7 worm cellular contexts compared by ENCODE assay signal in genomic region chrII:11724362-11724761, ce11.
TF ChIP-seq lines count a peak whose summit lies in the region.

No protein-coding gene starts in this region.

TF ChIP-seq in whole organism, L1 larva, 84 proteins besides CTCF, POLR2A, EP300 and RAD21 (continues in another document):
- TF ChIP-seq efl-1 (optimal IDR thresholded peaks at IDR 0.05; lab: Kevin White, UChicago): peak; percentile 27 to 38
- peak in 1 of 2 experiments; percentile 43 for TF ChIP-seq efl-1 (GFP tag; optimal IDR thresholded peaks at IDR 0.05 in 1 of 2; lab: Kevin White, UChicago)
- peak; percentile 44 for TF ChIP-seq xbp-1 (tag; optimal IDR thresholded peaks at IDR 0.05; lab: Kevin White, UChicago)
- no peak for TF ChIP-seq pag-3 (tag; optimal IDR thresholded peaks at IDR 0.05; lab: Kevin White, UChicago; ENCODE audit: borderline replicate concordance, insufficient read depth)
- TF ChIP-seq blmp-1 (tag; optimal IDR thresholded peaks at IDR 0.05; lab: Kevin White, UChicago): peak; percentile 59
- peak in 1 of 3 experiments; percentile 41 for TF ChIP-seq ceh-82 (tag; optimal IDR thresholded peaks at IDR 0.05; lab: Kevin White, UChicago)
- no peak for TF ChIP-seq ets-5 (GFP tag; IDR thresholded peaks at IDR 0.05; lab: Robert Waterston, UW)
- TF ChIP-seq hlh-17 (GFP tag; optimal IDR thresholded peaks at IDR 0.05; lab: Kevin White, UChicago; ENCODE audit: borderline replicate concordance): no peak
- TF ChIP-seq mep-1 (tag; optimal IDR thresholded peaks at IDR 0.05; lab: Kevin White, UChicago): peak; percentile 48
- TF ChIP-seq pax-3 (tag; optimal IDR thresholded peaks at IDR 0.05; lab: Kevin White, UChicago): no peak
- TF ChIP-seq C04F5.9 (tag; optimal IDR thresholded peaks at IDR 0.05; lab: Kevin White, UChicago): no peak
- no peak for TF ChIP-seq pqm-1 (tag; optimal IDR thresholded peaks at IDR 0.05; lab: Kevin White, UChicago)

TF ChIP-seq in whole organism, L2 larva, 48 proteins besides CTCF, POLR2A, EP300 and RAD21 (continues in another document):
- TF ChIP-seq aly-2 (tag; optimal IDR thresholded peaks at IDR 0.05; lab: Kevin White, UChicago) (no peak), alr-1 (tag; optimal IDR thresholded peaks at IDR 0.05; lab: Kevin White, UChicago) (no peak), ztf-4 (tag; optimal IDR thresholded peaks at IDR 0.05; lab: Kevin White, UChicago) (no peak), peb-1 (tag; optimal IDR thresholded peaks at IDR 0.05; lab: Kevin White, UChicago) (no peak), nhr-23 (tag; optimal IDR thresholded peaks at IDR 0.05; lab: Kevin White, UChicago) (no peak), elt-3 (tag; optimal IDR thresholded peaks at IDR 0.05; lab: Kevin White, UChicago) (no peak), ceh-16 (tag; optimal IDR thresholded peaks at IDR 0.05; lab: Kevin White, UChicago) (no peak), snpc-4 (tag; optimal IDR thresholded peaks at IDR 0.05; lab: Kevin White, UChicago) (no peak), ceh-82 (tag; optimal IDR thresholded peaks at IDR 0.05; lab: Kevin White, UChicago) (no peak), sem-4 (tag; optimal IDR thresholded peaks at IDR 0.05; lab: Kevin White, UChicago) (peak; percentile 65), ztf-11 (tag; optimal IDR thresholded peaks at IDR 0.05; lab: Kevin White, UChicago) (no peak), ZK546.5 (tag; optimal IDR thresholded peaks at IDR 0.05; lab: Kevin White, UChicago) (no peak), zag-1 (tag; optimal IDR thresholded peaks at IDR 0.05; lab: Kevin White, UChicago) (peak; percentile 55), nhr-12 (tag; optimal IDR thresholded peaks at IDR 0.05; lab: Kevin White, UChicago) (no peak)

TF ChIP-seq in whole organism, L3 larva, 47 proteins besides CTCF, POLR2A, EP300 and RAD21:
- TF ChIP-seq hmg-11 (tag; optimal IDR thresholded peaks at IDR 0.05; lab: Kevin White, UChicago) (peak; percentile 26), lin-39 (tag; optimal IDR thresholded peaks at IDR 0.05; lab: Kevin White, UChicago) (peak; percentile 75), pha-4 (tag; optimal IDR thresholded peaks at IDR 0.05; lab: Kevin White, UChicago) (peak; percentile 15), lsy-12 (tag; optimal IDR thresholded peaks at IDR 0.05; lab: Kevin White, UChicago) (no peak), fos-1 (tag; optimal IDR thresholded peaks at IDR 0.05; lab: Kevin White, UChicago) (no peak), lin-15B (tag; optimal IDR thresholded peaks at IDR 0.05; lab: Kevin White, UChicago) (peak; percentile 20), nfya-1 (tag; optimal IDR thresholded peaks at IDR 0.05; lab: Kevin White, UChicago; ENCODE audit: insufficient read depth) (peak; percentile 68), fkh-10 (GFP tag; optimal IDR thresholded peaks at IDR 0.05; lab: Kevin White, UChicago) (peak; percentile 51)
TF ChIP-seq in whole organism, L3 larva: peak in this region for 6.

TF ChIP-seq in whole organism, L4 larva, 104 proteins besides CTCF, POLR2A, EP300 and RAD21 (continues in another document):
- TF ChIP-seq mes-2 (tag; optimal IDR thresholded peaks at IDR 0.05; lab: Kevin White, UChicago; ENCODE audit: poor library complexity, severe bottlenecking) (peak; percentile 18), mxl-2 (GFP tag; conservative IDR thresholded peaks at IDR 0.05; lab: Robert Waterston, UW) (no peak), ceh-62 (tag; optimal IDR thresholded peaks at IDR 0.05; lab: Kevin White, UChicago) (no peak), mdt-29 (GFP tag; IDR thresholded peaks at IDR 0.05; lab: Robert Waterston, UW) (no peak), cey-2 (tag; optimal IDR thresholded peaks at IDR 0.05; lab: Kevin White, UChicago; ENCODE audit: borderline replicate concordance, insufficient read depth) (no peak), hif-1 (tag; optimal IDR thresholded peaks at IDR 0.05; lab: Kevin White, UChicago) (peak; percentile 78 to 99), sdz-12 (GFP tag; optimal IDR thresholded peaks at IDR 0.05; lab: Kevin White, UChicago) (no peak), ceh-44 (GFP tag; IDR thresholded peaks at IDR 0.05; lab: Robert Waterston, UW) (no peak), nhr-42 (GFP tag; IDR thresholded peaks at IDR 0.05; lab: Robert Waterston, UW) (no peak), tra-1 (GFP tag; IDR thresholded peaks at IDR 0.05; lab: Robert Waterston, UW) (no peak), vab-7 (GFP tag; IDR thresholded peaks at IDR 0.05; lab: Robert Waterston, UW) (no peak), egl-27 (tag; optimal IDR thresholded peaks at IDR 0.05; lab: Kevin White, UChicago) (no peak), spr-1 (tag; optimal IDR thresholded peaks at IDR 0.05; lab: Kevin White, UChicago) (peak; percentile 45), daf-19 (GFP tag; conservative IDR thresholded peaks at IDR 0.05; lab: Robert Waterston, UW) (no peak), fos-1 (tag; optimal IDR thresholded peaks at IDR 0.05; lab: Kevin White, UChicago) (no peak)

TF ChIP-seq in whole organism, late embryonic, 69 proteins besides CTCF, POLR2A, EP300 and RAD21:
- TF ChIP-seq nfya-1 (tag; optimal IDR thresholded peaks at IDR 0.05; lab: Kevin White, UChicago): peak; percentile 17
- TF ChIP-seq ceh-31 (tag; optimal IDR thresholded peaks at IDR 0.05; lab: Kevin White, UChicago): peak; percentile 34
- peak; percentile 86 for TF ChIP-seq unc-42 (tag; optimal IDR thresholded peaks at IDR 0.05; lab: Kevin White, UChicago)
- peak; percentile 33 for TF ChIP-seq ceh-18 (tag; optimal IDR thresholded peaks at IDR 0.05; lab: Kevin White, UChicago)
- TF ChIP-seq K02D7.2 (tag; optimal IDR thresholded peaks at IDR 0.05; lab: Kevin White, UChicago): no peak
- TF ChIP-seq unc-55 (GFP tag; optimal IDR thresholded peaks at IDR 0.05; lab: Kevin White, UChicago): peak; percentile 29

TF ChIP-seq in whole organism, mixed stage, embryonic, 35 proteins besides CTCF, POLR2A, EP300 and RAD21:
- no peak for TF ChIP-seq ceh-43 (GFP tag; optimal IDR thresholded peaks at IDR 0.05; lab: Kevin White, UChicago)
- TF ChIP-seq sptf-1 (tag; optimal IDR thresholded peaks at IDR 0.05; lab: Kevin White, UChicago): no peak
- TF ChIP-seq ceh-39 (tag; optimal IDR thresholded peaks at IDR 0.05; lab: Kevin White, UChicago): no peak
- peak; percentile 74 for TF ChIP-seq hlh-1 (tag; optimal IDR thresholded peaks at IDR 0.05; lab: Kevin White, UChicago)
- no peak for TF ChIP-seq unc-62 (GFP tag; optimal IDR thresholded peaks at IDR 0.05; lab: Kevin White, UChicago)
- peak; percentile 25 for TF ChIP-seq unc-120 (tag; optimal IDR thresholded peaks at IDR 0.05; lab: Kevin White, UChicago; ENCODE audit: poor library complexity, severe bottlenecking)
- no peak for TF ChIP-seq blmp-1 (tag; optimal IDR thresholded peaks at IDR 0.05; lab: Kevin White, UChicago)
- TF ChIP-seq ces-1 (GFP tag; optimal IDR thresholded peaks at IDR 0.05; lab: Kevin White, UChicago): peak; percentile 85

TF ChIP-seq in whole organism, young adult, 124 proteins besides CTCF, POLR2A, EP300 and RAD21:
- no peak for TF ChIP-seq F23B12.7 (tag; optimal IDR thresholded peaks at IDR 0.05; lab: Kevin White, UChicago; ENCODE audit: insufficient read depth)
- TF ChIP-seq lin-40 (tag; optimal IDR thresholded peaks at IDR 0.05; lab: Kevin White, UChicago): peak; percentile 34
- TF ChIP-seq snpc-1.1 (tag; optimal IDR thresholded peaks at IDR 0.05; lab: Kevin White, UChicago; ENCODE audit: insufficient read depth): no peak
- TF ChIP-seq efl-1 (GFP tag; optimal IDR thresholded peaks at IDR 0.05; lab: Kevin White, UChicago): peak; percentile 29
- TF ChIP-seq tbx-9 (tag; optimal IDR thresholded peaks at IDR 0.05; lab: Kevin White, UChicago; ENCODE audit: borderline replicate concordance): no peak
- no peak for TF ChIP-seq cebp-1 (GFP tag; IDR thresholded peaks at IDR 0.05; lab: Robert Waterston, UW)
- peak; percentile 33 for TF ChIP-seq cebp-1 (tag; optimal IDR thresholded peaks at IDR 0.05; lab: Kevin White, UChicago)
- no peak for TF ChIP-seq hrde-1 (tag; optimal IDR thresholded peaks at IDR 0.05; lab: Kevin White, UChicago; ENCODE audit: borderline replicate concordance)
- TF ChIP-seq lsl-1 (GFP tag; optimal IDR thresholded peaks at IDR 0.05; lab: Kevin White, UChicago): no peak
- no peak for TF ChIP-seq bed-1 (GFP tag; IDR thresholded peaks at IDR 0.05; lab: Robert Waterston, UW)
- no peak for TF ChIP-seq mcd-1 (GFP tag; IDR thresholded peaks at IDR 0.05; lab: Robert Waterston, UW)
- 0 out of 2 replicates have a peak, but pooled peaks have one; percentile 40 for TF ChIP-seq zfh-2 (GFP tag; conservative IDR thresholded peaks at IDR 0.05; lab: Robert Waterston, UW)
- peak; percentile 26 for TF ChIP-seq K12H6.12 (tag; optimal IDR thresholded peaks at IDR 0.05; lab: Kevin White, UChicago)
- TF ChIP-seq C17E4.6 (GFP tag; IDR thresholded peaks at IDR 0.05; lab: Robert Waterston, UW): no peak
- TF ChIP-seq sptf-2 (GFP tag; optimal IDR thresholded peaks at IDR 0.05; lab: Kevin White, UChicago): no peak
- no peak for TF ChIP-seq unc-62 (GFP tag; optimal IDR thresholded peaks at IDR 0.05; lab: Kevin White, UChicago)
- no peak for TF ChIP-seq snpc-4 (GFP tag; optimal IDR thresholded peaks at IDR 0.05; lab: Kevin White, UChicago)
- peak in 1 of 4 experiments; percentile 5 for TF ChIP-seq snpc-4 (tag; optimal IDR thresholded peaks at IDR 0.05; lab: Kevin White, UChicago)
- peak; percentile 53; the same call in 1 of the 2 replicates for TF ChIP-seq hmg-1.2 (GFP tag; IDR thresholded peaks at IDR 0.05; lab: Robert Waterston, UW)
- TF ChIP-seq nhr-90 (tag; optimal IDR thresholded peaks at IDR 0.05; lab: Kevin White, UChicago): no peak
- TF ChIP-seq lin-35 (GFP tag; optimal IDR thresholded peaks at IDR 0.05; lab: Kevin White, UChicago): peak in 1 of 3 experiments; percentile 9
